Fruit fly (Drosophila melanogaster): ENCODE results near the gene CG11106.
A peak's percentile ranks its signal among the peaks of the same experiment; 100 is the strongest.

CG11106 gene

DNA sequence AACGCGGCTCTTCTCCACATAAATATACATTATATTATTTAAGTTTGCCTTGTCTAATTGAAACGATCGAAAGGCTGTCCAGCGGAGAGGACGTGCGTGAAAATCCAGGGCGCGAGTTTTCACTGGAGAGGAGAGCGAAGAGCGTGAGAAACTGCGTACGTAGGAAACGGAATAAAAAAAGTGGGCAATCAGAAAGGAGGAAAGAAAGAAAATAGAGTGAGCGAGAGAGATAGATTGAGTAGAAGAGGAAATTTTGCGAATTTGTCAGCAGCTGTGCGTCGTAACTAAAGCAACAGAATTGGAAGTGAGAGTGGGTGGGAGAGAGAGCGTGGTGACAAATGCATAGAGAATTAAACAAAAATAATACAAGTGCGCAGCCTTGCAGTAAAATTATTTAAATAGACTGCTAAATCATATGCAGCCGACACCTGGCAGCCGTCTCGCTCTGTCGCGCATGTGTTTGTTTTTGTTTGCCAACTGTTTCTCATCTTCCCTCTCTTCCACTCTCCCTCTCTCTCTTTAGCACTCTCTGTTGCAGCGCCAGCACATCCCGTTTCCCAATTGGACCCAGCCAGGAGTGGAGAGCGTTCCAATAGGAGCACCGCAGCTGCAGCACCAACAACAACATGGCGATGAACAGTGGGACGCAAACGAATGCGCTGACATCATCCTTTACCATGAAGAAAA lies 47.4 kb upstream of the CG11106 start (continued):
- no peak for TF ChIP-seq wor (GFP tag; IDR thresholded peaks at IDR 0.05)
- no peak for TF ChIP-seq usp (GFP tag; optimal IDR thresholded peaks at IDR 0.05)
- TF ChIP-seq sens (GFP tag): no peak
- TF ChIP-seq YL-1 (GFP tag; optimal IDR thresholded peaks at IDR 0.05): peak; percentile 40
- peak; percentile 42 for TF ChIP-seq Nf-YC (tag; optimal IDR thresholded peaks at IDR 0.05)
- no peak for TF ChIP-seq dan (GFP tag; IDR thresholded peaks at IDR 0.05)
- no peak for TF ChIP-seq CG7745 (tag; optimal IDR thresholded peaks at IDR 0.05)
- TF ChIP-seq CTCF (GFP tag; optimal IDR thresholded peaks at IDR 0.05): no peak
- no peak for TF ChIP-seq Hsf (GFP tag; optimal IDR thresholded peaks at IDR 0.05)
- peak; percentile 36 for TF ChIP-seq phol (tag; optimal IDR thresholded peaks at IDR 0.05)
- no peak for TF ChIP-seq hth (optimal IDR thresholded peaks at IDR 0.05)
- TF ChIP-seq cg (GFP tag; optimal IDR thresholded peaks at IDR 0.05): peak; percentile 25
- no peak for TF ChIP-seq B-H1 (GFP tag; IDR thresholded peaks at IDR 0.05)
- no peak for TF ChIP-seq CG1602 (GFP tag; optimal IDR thresholded peaks at IDR 0.05)
- no peak for TF ChIP-seq CG16779 (GFP tag; IDR thresholded peaks at IDR 0.05)
- no peak for TF ChIP-seq ranshi (GFP tag; IDR thresholded peaks at IDR 0.05)
- TF ChIP-seq Lpt (GFP tag; optimal IDR thresholded peaks at IDR 0.05): no peak
- TF ChIP-seq chinmo (GFP tag; IDR thresholded peaks at IDR 0.05; ENCODE audit: partially characterized antibody): peak; percentile 69; the same call in 1 of the 4 replicates
- no peak for TF ChIP-seq ato (GFP tag; IDR thresholded peaks at IDR 0.05; ENCODE audit: partially characterized antibody)
- TF ChIP-seq CG11247 (GFP tag; IDR thresholded peaks at IDR 0.05): no peak
- TF ChIP-seq chm (GFP tag; IDR thresholded peaks at IDR 0.05): no peak
- no peak for TF ChIP-seq CG6175 (GFP tag; IDR thresholded peaks at IDR 0.05)
- no peak for TF ChIP-seq emc (GFP tag; optimal IDR thresholded peaks at IDR 0.05)
- TF ChIP-seq CG15269 (tag; optimal IDR thresholded peaks at IDR 0.05): no peak
- TF ChIP-seq Hand (GFP tag; optimal IDR thresholded peaks at IDR 0.05): no peak
- no peak for TF ChIP-seq Poxn (GFP tag; IDR thresholded peaks at IDR 0.05)
- no peak for TF ChIP-seq CG31224 (GFP tag; IDR thresholded peaks at IDR 0.05)
- no peak for TF ChIP-seq Mrtf (GFP tag; IDR thresholded peaks at IDR 0.05)
- TF ChIP-seq psq (GFP tag; optimal IDR thresholded peaks at IDR 0.05): peak; percentile 86
- no peak for TF ChIP-seq CG6689 (GFP tag; IDR thresholded peaks at IDR 0.05)
- peak; percentile 44 for TF ChIP-seq Jarid2 (GFP tag; optimal IDR thresholded peaks at IDR 0.05)
- no peak for TF ChIP-seq klu (GFP tag; IDR thresholded peaks at IDR 0.05)
- TF ChIP-seq fd102C (GFP tag; optimal IDR thresholded peaks at IDR 0.05): no peak
- no peak for TF ChIP-seq Ets65A (GFP tag)
- no peak for TF ChIP-seq chn (GFP tag; optimal IDR thresholded peaks at IDR 0.05)
- TF ChIP-seq CG16863 (GFP tag; optimal IDR thresholded peaks at IDR 0.05): no peak
- TF ChIP-seq Lhr (GFP tag; optimal IDR thresholded peaks at IDR 0.05): no peak
- TF ChIP-seq HLH54F (GFP tag; optimal IDR thresholded peaks at IDR 0.05): no peak
- peak; percentile 9 for TF ChIP-seq kah (GFP tag; optimal IDR thresholded peaks at IDR 0.05)
- TF ChIP-seq CG10654 (GFP tag; optimal IDR thresholded peaks at IDR 0.05): no peak
- peak; percentile 27 for TF ChIP-seq nau (GFP tag; optimal IDR thresholded peaks at IDR 0.05)
- TF ChIP-seq disco-r (GFP tag; optimal IDR thresholded peaks at IDR 0.05): no peak
- TF ChIP-seq Fer3 (tag; optimal IDR thresholded peaks at IDR 0.05): no peak
- peak; percentile 31; the same call in 1 of the 3 replicates for TF ChIP-seq CG6791 (GFP tag; IDR thresholded peaks at IDR 0.05; ENCODE audit: partially characterized antibody)
- no peak for TF ChIP-seq mirr (GFP tag; optimal IDR thresholded peaks at IDR 0.05)
- no peak for TF ChIP-seq Max (GFP tag; optimal IDR thresholded peaks at IDR 0.05)
- TF ChIP-seq CG18764 (GFP tag; optimal IDR thresholded peaks at IDR 0.05): no peak
- no peak for TF ChIP-seq slp2 (GFP tag; optimal IDR thresholded peaks at IDR 0.05)
- no peak for TF ChIP-seq shn (GFP tag; optimal IDR thresholded peaks at IDR 0.05)
- no peak for TF ChIP-seq CG6765 (GFP tag; optimal IDR thresholded peaks at IDR 0.05)
- TF ChIP-seq CkIIα-i1 (GFP tag; IDR thresholded peaks at IDR 0.05): no peak
- TF ChIP-seq CG17829 (tag; optimal IDR thresholded peaks at IDR 0.05): no peak
- TF ChIP-seq ttk (GFP tag; IDR thresholded peaks at IDR 0.05): no peak

Data from whole organism, embryonic.